Fruit fly (Drosophila melanogaster): ENCODE measurements around the gene CASK.
A peak's percentile ranks its signal among the peaks of the same experiment; 100 is the strongest.

The CASK gene

dm6 chr3R:21856098-21856872, 33.8 kb upstream of the CASK start, which contains the start of gene glec (continued):
- TF ChIP-seq lmd (GFP tag; IDR thresholded peaks at IDR 0.05), result no peak; the same call in 1 of the 2 replicates
- TF ChIP-seq salm (tag; optimal IDR thresholded peaks at IDR 0.05), result peak; percentile 18
- TF ChIP-seq usp (GFP tag; optimal IDR thresholded peaks at IDR 0.05), result no peak
- peak; percentile 18; the same call in 1 of the 2 replicates for TF ChIP-seq crol (GFP tag; IDR thresholded peaks at IDR 0.05)
- TF ChIP-seq CG1603 (tag; optimal IDR thresholded peaks at IDR 0.05), result peak; percentile 57
- TF ChIP-seq CG6272 (GFP tag; IDR thresholded peaks at IDR 0.05), result 0 out of 2 replicates have a peak, but pooled peaks have one; percentile 11
- TF ChIP-seq Optix (GFP tag; IDR thresholded peaks at IDR 0.05), result no peak
- peak; percentile 8 for TF ChIP-seq chn (GFP tag; optimal IDR thresholded peaks at IDR 0.05)
- peak; percentile 28 for TF ChIP-seq NfI (GFP tag; optimal IDR thresholded peaks at IDR 0.05)
- no peak for TF ChIP-seq toy (GFP tag; IDR thresholded peaks at IDR 0.05)
- no peak for TF ChIP-seq aop (GFP tag; IDR thresholded peaks at IDR 0.05)
- no peak; the same call in 2 of the 3 replicates for TF ChIP-seq knrl (GFP tag; IDR thresholded peaks at IDR 0.05; ENCODE audit: partially characterized antibody)
- TF ChIP-seq CG8765 (GFP tag; IDR thresholded peaks at IDR 0.05), result no peak
- TF ChIP-seq CG12155 (GFP tag; optimal IDR thresholded peaks at IDR 0.05), result no peak
- no peak for TF ChIP-seq sd (tag; optimal IDR thresholded peaks at IDR 0.05)
- no peak for TF ChIP-seq CG14441 (GFP tag; IDR thresholded peaks at IDR 0.05)
- no peak for TF ChIP-seq ems (GFP tag; optimal IDR thresholded peaks at IDR 0.05)
- peak; percentile 4 for TF ChIP-seq Hr3 (GFP tag; optimal IDR thresholded peaks at IDR 0.05)
- TF ChIP-seq kay (GFP tag; optimal IDR thresholded peaks at IDR 0.05), result peak; percentile 33
- peak; percentile 25 for TF ChIP-seq CG9437 (GFP tag; optimal IDR thresholded peaks at IDR 0.05)
- TF ChIP-seq gce (GFP tag; IDR thresholded peaks at IDR 0.05), result peak; percentile 68; the same call in 2 of the 3 replicates
- no peak for TF ChIP-seq lov (optimal IDR thresholded peaks at IDR 0.05)
- TF ChIP-seq lov (GFP tag; IDR thresholded peaks at IDR 0.05), result 0 out of 3 replicates have a peak, but pooled peaks have one; percentile 65
- no peak for TF ChIP-seq Meics (GFP tag; optimal IDR thresholded peaks at IDR 0.05)
- TF ChIP-seq CG6854 (GFP tag; optimal IDR thresholded peaks at IDR 0.05), result peak; percentile 36
- no peak for TF ChIP-seq CG10979 (tag; optimal IDR thresholded peaks at IDR 0.05)
- TF ChIP-seq CG7357 (GFP tag; IDR thresholded peaks at IDR 0.05), result no peak
- peak; percentile 82 for TF ChIP-seq row (GFP tag; IDR thresholded peaks at IDR 0.05)
- TF ChIP-seq CG34224 (GFP tag; IDR thresholded peaks at IDR 0.05; ENCODE audit: partially characterized antibody), result peak; percentile 47; the same call in 1 of the 3 replicates
- peak; percentile 7 for TF ChIP-seq BEAF-32 (GFP tag; optimal IDR thresholded peaks at IDR 0.05)
- TF ChIP-seq Hr51 (GFP tag; optimal IDR thresholded peaks at IDR 0.05), result peak in 1 of 2 experiments; percentile 58
- TF ChIP-seq kah (GFP tag; optimal IDR thresholded peaks at IDR 0.05), result no peak
- no peak for TF ChIP-seq CG6765 (GFP tag; optimal IDR thresholded peaks at IDR 0.05)
- peak; percentile 34 for TF ChIP-seq sqz (GFP tag; optimal IDR thresholded peaks at IDR 0.05)
- no peak for TF ChIP-seq slp2 (GFP tag; optimal IDR thresholded peaks at IDR 0.05)
- peak in 1 of 2 experiments; percentile 8 for TF ChIP-seq bsh (GFP tag; optimal IDR thresholded peaks at IDR 0.05)
- peak; percentile 44; the same call in 1 of the 2 replicates for TF ChIP-seq CG14014 (GFP tag; IDR thresholded peaks at IDR 0.05)
- TF ChIP-seq CG6813 (GFP tag; optimal IDR thresholded peaks at IDR 0.05), result no peak
- TF ChIP-seq CG17385 (GFP tag; optimal IDR thresholded peaks at IDR 0.05), result peak; percentile 34
- peak; percentile 16 for TF ChIP-seq CG8388 (GFP tag; optimal IDR thresholded peaks at IDR 0.05)
- no peak for TF ChIP-seq cad (GFP tag; optimal IDR thresholded peaks at IDR 0.05)
- TF ChIP-seq Xbp1 (GFP tag; optimal IDR thresholded peaks at IDR 0.05), result peak; percentile 31
- peak; percentile 19 for TF ChIP-seq lbe (GFP tag; optimal IDR thresholded peaks at IDR 0.05)
- no peak for TF ChIP-seq CG7271 (tag; optimal IDR thresholded peaks at IDR 0.05)
- no peak for TF ChIP-seq dimm (GFP tag; IDR thresholded peaks at IDR 0.05)
- TF ChIP-seq br (optimal IDR thresholded peaks at IDR 0.05), result no peak
- TF ChIP-seq zfh1 (GFP tag; IDR thresholded peaks at IDR 0.05), result peak; percentile 74
- TF ChIP-seq gcm (GFP tag; optimal IDR thresholded peaks at IDR 0.05), result peak; percentile 4
- TF ChIP-seq chm (GFP tag; IDR thresholded peaks at IDR 0.05), result peak; percentile 96
